Fruit fly (Drosophila melanogaster) whole organism, adult: ENCODE measurements around the gene mgl.

Experiments
- CG11617 ChIP-seq: fragments of 200-800 bp; sonication (Bioruptor generic); optimal IDR thresholded peaks from 2 replicates; lab custom pipeline; 2017; ENCODE audit warnings: mild to moderate bottlenecking, missing biosample characterization, missing genetic modification reagents, missing genetic modification characterization
- CG12768 ChIP-seq: fragments of 200-800 bp; sonication (Bioruptor generic); optimal IDR thresholded peaks from 2 replicates; lab custom pipeline; 2017; ENCODE audit warnings: missing biosample characterization, missing genetic modification characterization, mild to moderate bottlenecking, moderate library complexity, missing genetic modification reagents
- CG14711 ChIP-seq: fragments of 200-800 bp; sonication (Bioruptor generic); optimal IDR thresholded peaks from 2 replicates; lab custom pipeline; 2018; ENCODE audit warnings: missing biosample characterization, mild to moderate bottlenecking, missing genetic modification characterization, moderate library complexity
- CG1620 ChIP-seq: fragments of 200-800 bp; sonication (Bioruptor generic); optimal IDR thresholded peaks from 2 replicates; lab custom pipeline; 2016; ENCODE audit warnings: missing biosample characterization, missing genetic modification characterization
- CG33017 ChIP-seq: fragments of 200-800 bp; sonication (Bioruptor generic); optimal IDR thresholded peaks from 2 replicates; lab custom pipeline; 2018; ENCODE audit warnings: missing biosample characterization, mild to moderate bottlenecking, missing genetic modification characterization, moderate library complexity
- CG5204 ChIP-seq: fragments of 200-800 bp; sonication (Bioruptor generic); optimal IDR thresholded peaks from 2 replicates; lab custom pipeline; 2016; ENCODE audit warnings: missing biosample characterization, missing genetic modification characterization
- CG7045 ChIP-seq: fragments of 200-800 bp; sonication (Bioruptor generic); optimal IDR thresholded peaks from 2 replicates; lab custom pipeline; 2017; ENCODE audit warnings: missing biosample characterization, mild to moderate bottlenecking, missing genetic modification characterization
- CG7101 ChIP-seq: fragments of 200-800 bp; sonication (Bioruptor generic); optimal IDR thresholded peaks from 2 replicates; lab custom pipeline; 2018; ENCODE audit warnings: missing biosample characterization, mild to moderate bottlenecking, missing genetic modification characterization, moderate library complexity
- Clk ChIP-seq: fragments of 200-800 bp; sonication (Bioruptor generic); optimal IDR thresholded peaks from 2 replicates; lab custom pipeline; 2017; ENCODE audit warnings: missing biosample characterization, missing genetic modification characterization
- Crg-1 ChIP-seq: fragments of 200-800 bp; sonication (Bioruptor generic); optimal IDR thresholded peaks from 2 replicates; lab custom pipeline; 2016; ENCODE audit warnings: missing biosample characterization, missing genetic modification characterization
- Hr96 ChIP-seq: fragments of 200-800 bp; sonication (Bioruptor generic); optimal IDR thresholded peaks from 2 replicates; lab custom pipeline; 2016; ENCODE audit warnings: missing biosample characterization, missing genetic modification characterization
- Mnt ChIP-seq: fragments of 200-800 bp; sonication (Bioruptor generic); optimal IDR thresholded peaks from 2 replicates; lab custom pipeline; 2016; ENCODE audit warnings: missing biosample characterization, mild to moderate bottlenecking, missing genetic modification characterization
- bab1 ChIP-seq: fragments of 200-800 bp; sonication (Bioruptor generic); optimal IDR thresholded peaks from 3 replicates; lab custom pipeline; 2019; ENCODE audit warnings: missing biosample characterization, mild to moderate bottlenecking, missing genetic modification characterization, moderate library complexity
- cic ChIP-seq: fragments of 200-800 bp; sonication (Bioruptor generic); optimal IDR thresholded peaks from 2 replicates; lab custom pipeline; 2017; ENCODE audit warnings: missing biosample characterization, mild to moderate bottlenecking, missing genetic modification characterization, moderate library complexity
- cnc ChIP-seq, 2 experiments: fragments of >200 bp; optimal IDR thresholded peaks; 2 replicates each; lab custom pipeline; 2017
- kay ChIP-seq: fragments of 200-800 bp; sonication (Bioruptor generic); peaks from one replicate; lab custom pipeline; 2016; ENCODE audit warnings: missing biosample characterization, missing genetic modification characterization, borderline replicate concordance
- ovo ChIP-seq: fragments of 200-800 bp; sonication (Bioruptor generic); optimal IDR thresholded peaks from 2 replicates; lab custom pipeline; 2016; ENCODE audit warnings: missing biosample characterization, missing genetic modification characterization
- pad ChIP-seq: fragments of 200-800 bp; sonication (Bioruptor generic); optimal IDR thresholded peaks from 3 replicates; lab custom pipeline; 2017; ENCODE audit warnings: missing biosample characterization, missing genetic modification characterization, mild to moderate bottlenecking, moderate library complexity, missing genetic modification reagents
- tj ChIP-seq: fragments of 200-800 bp; sonication (Bioruptor generic); optimal IDR thresholded peaks from 3 replicates; lab custom pipeline; 2017; ENCODE audit warnings: missing biosample characterization, mild to moderate bottlenecking, missing genetic modification characterization, moderate library complexity
- toe ChIP-seq: fragments of 200-800 bp; sonication (Bioruptor generic); optimal IDR thresholded peaks from 2 replicates; lab custom pipeline; 2016; ENCODE audit warnings: missing biosample characterization, missing genetic modification characterization

Gene mgl

DNA sequence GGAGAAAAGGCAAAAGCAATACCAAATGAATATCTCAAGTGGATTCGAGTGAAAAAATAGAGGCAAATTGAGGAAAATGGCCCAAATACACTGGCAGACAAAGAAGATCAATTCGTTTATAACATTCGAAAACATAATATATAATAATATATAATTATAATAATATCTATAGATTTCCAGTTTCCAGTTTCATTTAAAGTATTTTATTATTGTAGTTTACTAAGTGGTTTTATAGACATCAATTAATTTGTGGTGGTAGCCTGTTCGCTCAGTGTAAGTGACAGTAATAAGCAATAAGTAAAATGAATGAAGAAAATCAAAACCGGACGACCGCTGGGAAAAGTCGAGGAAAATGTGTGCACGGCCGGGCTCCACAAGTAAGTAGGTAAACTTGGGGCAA is 149.6 kb downstream of the mgl start:
- TF ChIP-seq kay (no peak), CG7101 (no peak), Hr96 (no peak), CG12768 (GFP tag; lab: Kevin White, UChicago) (no peak), Clk (GFP tag; lab: Kevin White, UChicago) (no peak), cnc (optimal IDR thresholded peaks at IDR 0.05; lab: Kevin White, UChicago) (no peak), CG11617 (no peak)

DNA sequence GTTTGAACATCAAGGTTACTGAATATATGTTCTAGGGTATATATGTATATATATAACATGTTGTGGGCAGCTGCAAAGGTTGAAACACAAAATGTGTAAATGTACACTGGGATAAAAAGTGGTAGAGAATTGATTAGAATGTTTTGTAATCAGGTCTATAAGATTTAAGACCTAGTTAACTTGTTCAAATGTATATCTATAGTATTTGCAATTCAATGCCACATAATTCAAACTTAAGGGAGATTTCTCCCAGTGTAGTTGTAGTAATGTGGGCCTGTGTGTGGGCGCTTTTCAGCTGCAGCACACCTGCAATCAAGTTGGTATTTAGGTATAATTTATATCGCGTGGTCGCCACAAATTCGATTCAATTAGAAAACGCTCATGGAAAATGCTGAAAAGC is 150.7 kb downstream of the mgl start:
- TF ChIP-seq cnc (optimal IDR thresholded peaks at IDR 0.05; lab: Kevin White, UChicago) (no peak), kay (no peak), Clk (GFP tag; lab: Kevin White, UChicago) (no peak), CG14711 (tag; lab: Kevin White, UChicago) (peak; percentile 33), tj (GFP tag; lab: Kevin White, UChicago) (no peak), ovo (GFP tag; lab: Kevin White, UChicago) (no peak), Crg-1 (GFP tag; lab: Kevin White, UChicago) (no peak), CG12768 (GFP tag; lab: Kevin White, UChicago) (no peak), CG1620 (GFP tag; lab: Kevin White, UChicago) (no peak), CG7045 (GFP tag; lab: Kevin White, UChicago) (peak; percentile 27), CG7101 (peak; percentile 18), bab1 (GFP tag; lab: Kevin White, UChicago) (peak; percentile 9), pad (GFP tag; lab: Kevin White, UChicago) (no peak), Hr96 (no peak), Mnt (GFP tag; lab: Kevin White, UChicago) (no peak), CG5204 (GFP tag; lab: Kevin White, UChicago) (no peak)

DNA sequence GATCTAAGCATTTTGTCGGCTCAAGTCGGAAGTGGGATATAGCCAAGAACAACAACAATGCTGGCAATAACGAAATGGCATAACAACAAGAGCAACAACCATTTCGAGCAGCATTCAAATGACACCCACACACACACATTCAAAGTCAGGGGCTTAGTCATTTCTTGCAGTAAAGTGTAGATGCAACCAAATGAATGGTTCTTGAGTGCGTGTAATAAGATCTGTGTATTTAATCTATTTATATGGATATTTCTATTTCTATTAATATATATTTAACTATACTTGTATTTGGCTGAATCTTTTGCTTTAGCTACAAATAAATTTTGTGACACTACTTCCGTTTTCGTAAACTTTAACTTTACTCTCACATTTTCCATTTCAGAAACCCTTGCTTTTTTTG is 152.2 kb downstream of the mgl start:
- no peak for TF ChIP-seq Hr96
- TF ChIP-seq CG1620 (GFP tag; lab: Kevin White, UChicago), result no peak
- TF ChIP-seq Mnt (GFP tag; lab: Kevin White, UChicago), result no peak
- no peak for TF ChIP-seq kay
- no peak for TF ChIP-seq Clk (GFP tag; lab: Kevin White, UChicago)

DNA sequence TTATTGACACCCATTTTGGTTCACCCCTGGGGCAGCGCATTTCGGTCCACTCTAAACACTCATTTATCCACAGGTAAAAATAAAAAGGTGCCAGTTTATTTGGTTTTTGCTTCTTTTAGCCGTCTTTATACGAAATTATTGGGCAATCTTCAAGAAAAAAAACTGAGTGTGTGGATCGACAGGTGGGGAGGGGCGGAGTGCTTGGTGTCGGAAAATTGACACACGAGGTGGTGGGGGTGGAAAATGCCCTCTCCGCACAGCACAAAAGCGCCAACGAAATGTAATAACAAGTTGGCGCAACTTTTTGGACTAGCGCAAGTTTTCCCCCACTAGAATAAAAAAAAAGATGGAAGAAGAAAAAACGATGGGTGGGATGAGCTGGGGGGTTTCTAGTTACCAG is 154.4 kb downstream of the mgl start:
- no peak for TF ChIP-seq CG7045 (GFP tag; lab: Kevin White, UChicago)
- TF ChIP-seq CG7101, result no peak
- no peak for TF ChIP-seq tj (GFP tag; lab: Kevin White, UChicago)
- no peak for TF ChIP-seq CG33017 (tag; lab: Kevin White, UChicago)
- no peak for TF ChIP-seq CG12768 (GFP tag; lab: Kevin White, UChicago)
- TF ChIP-seq cic (GFP tag; lab: Kevin White, UChicago), result no peak
- TF ChIP-seq cnc (optimal IDR thresholded peaks at IDR 0.05; lab: Kevin White, UChicago), result no peak
- no peak for TF ChIP-seq CG1620 (GFP tag; lab: Kevin White, UChicago)
- TF ChIP-seq Clk (GFP tag; lab: Kevin White, UChicago), result no peak
- TF ChIP-seq CG5204 (GFP tag; lab: Kevin White, UChicago), result no peak
- no peak for TF ChIP-seq CG14711 (tag; lab: Kevin White, UChicago)
- TF ChIP-seq kay, result no peak
- TF ChIP-seq CG11617, result no peak
- TF ChIP-seq bab1 (GFP tag; lab: Kevin White, UChicago), result no peak
- no peak for TF ChIP-seq Hr96
- TF ChIP-seq Crg-1 (GFP tag; lab: Kevin White, UChicago), result no peak

dm6 chrX:9344482-9345106 is 155.3 kb downstream of the mgl start:
- TF ChIP-seq Mnt (GFP tag; lab: Kevin White, UChicago), result peak; percentile 53
- TF ChIP-seq cnc (optimal IDR thresholded peaks at IDR 0.05; lab: Kevin White, UChicago), result no peak
- TF ChIP-seq CG7045 (GFP tag; lab: Kevin White, UChicago), result peak; percentile 71
- TF ChIP-seq cic (GFP tag; lab: Kevin White, UChicago), result no peak
- peak; percentile 55 for TF ChIP-seq ovo (GFP tag; lab: Kevin White, UChicago)
- TF ChIP-seq pad (GFP tag; lab: Kevin White, UChicago), result peak; percentile 70
- peak; percentile 59 for TF ChIP-seq CG5204 (GFP tag; lab: Kevin White, UChicago)
- TF ChIP-seq CG1620 (GFP tag; lab: Kevin White, UChicago), result peak; percentile 28
- peak; percentile 52 for TF ChIP-seq toe
- TF ChIP-seq CG7101, result peak; percentile 74
- peak; percentile 71 for TF ChIP-seq Hr96
- TF ChIP-seq Clk (GFP tag; lab: Kevin White, UChicago), result peak; percentile 43
- TF ChIP-seq tj (GFP tag; lab: Kevin White, UChicago), result peak; percentile 56
- TF ChIP-seq CG12768 (GFP tag; lab: Kevin White, UChicago), result no peak
- peak; percentile 77 for TF ChIP-seq CG11617
- peak; percentile 36 for TF ChIP-seq Crg-1 (GFP tag; lab: Kevin White, UChicago)
- TF ChIP-seq CG33017 (tag; lab: Kevin White, UChicago), result peak; percentile 67
- peak; percentile 73 for TF ChIP-seq CG14711 (tag; lab: Kevin White, UChicago)
- TF ChIP-seq kay, result no peak
- TF ChIP-seq bab1 (GFP tag; lab: Kevin White, UChicago), result peak; percentile 57
